Fruit fly (Drosophila melanogaster) whole organism, embryonic: ENCODE measurements around the gene CG7914.

Source experiments
- Adf1 ChIP-seq: fragments of 200-800 bp; sonication (Bioruptor generic); IDR thresholded peaks from 2 replicates; pipeline ENCODE4 v1.3.6; 2022; ENCODE audit warnings: missing biosample characterization, missing genetic modification characterization
- Atf6 ChIP-seq: fragments of 200-800 bp; sonication (Bioruptor generic); IDR thresholded peaks from 2 replicates; pipeline ENCODE4 v1.3.6; 2022; ENCODE audit warnings: missing biosample characterization, missing genetic modification characterization
- Blimp-1 ChIP-seq: fragments of 200-800 bp; sonication (Bioruptor generic); optimal IDR thresholded peaks from 3 replicates; lab custom pipeline; 2018; ENCODE audit warnings: missing biosample characterization, missing genetic modification characterization, mild to moderate bottlenecking, moderate library complexity, missing genetic modification reagents
- CG10321 ChIP-seq: fragments of 200-800 bp; sonication (Bioruptor generic); IDR thresholded peaks from 2 replicates; pipeline ENCODE4 v1.3.6; 2022; ENCODE audit warnings: missing biosample characterization, missing genetic modification characterization
- CG11398 ChIP-seq: fragments of 200-800 bp; sonication (Bioruptor generic); optimal IDR thresholded peaks from 2 replicates; lab custom pipeline; 2016; ENCODE audit warnings: missing biosample characterization, missing genetic modification characterization
- CG11695 ChIP-seq: fragments of 200-800 bp; sonication (Bioruptor generic); IDR thresholded peaks from 3 replicates; pipeline ENCODE4 v1.3.6; 2022; ENCODE audit warnings: missing biosample characterization, missing genetic modification characterization
- CG12769 ChIP-seq: fragments of 200-800 bp; sonication (Bioruptor generic); optimal IDR thresholded peaks from 2 replicates; lab custom pipeline; 2019; ENCODE audit warnings: missing biosample characterization, mild to moderate bottlenecking, missing genetic modification characterization, moderate library complexity
- CG13894 ChIP-seq: fragments of 200-800 bp; sonication (Bioruptor generic); optimal IDR thresholded peaks from 3 replicates; lab custom pipeline; 2018; ENCODE audit warnings: missing biosample characterization, mild to moderate bottlenecking, missing genetic modification characterization, moderate library complexity
- CG14050 ChIP-seq: fragments of 200-800 bp; sonication (Bioruptor generic); IDR thresholded peaks from 3 replicates; pipeline ENCODE4 v1.3.6; 2022; ENCODE audit warnings: missing biosample characterization, missing genetic modification characterization
- CG17802 ChIP-seq: fragments of 200-800 bp; sonication (Bioruptor generic); optimal IDR thresholded peaks from 2 replicates; lab custom pipeline; 2018; ENCODE audit warnings: missing biosample characterization, mild to moderate bottlenecking, missing genetic modification characterization, moderate library complexity
- CG30403 ChIP-seq: fragments of 200-800 bp; sonication (Bioruptor generic); optimal IDR thresholded peaks from 3 replicates; lab custom pipeline; 2016; ENCODE audit warnings: missing biosample characterization, missing genetic modification characterization
- CG3281 ChIP-seq: fragments of 200-800 bp; sonication (Bioruptor generic); optimal IDR thresholded peaks from 3 replicates; lab custom pipeline; 2017; ENCODE audit warnings: missing biosample characterization, mild to moderate bottlenecking, missing genetic modification characterization
- CG6175 ChIP-seq: fragments of 200-800 bp; sonication (Bioruptor generic); IDR thresholded peaks from 3 replicates; pipeline ENCODE4 v1.3.6; 2022; ENCODE audit warnings: missing biosample characterization, missing genetic modification characterization
- CG6254 ChIP-seq: fragments of 200-800 bp; sonication (Bioruptor generic); optimal IDR thresholded peaks from 3 replicates; lab custom pipeline; 2017; ENCODE audit warnings: mild to moderate bottlenecking, missing biosample characterization, missing genetic modification reagents, missing genetic modification characterization
- CG6654 ChIP-seq: fragments of 200-800 bp; sonication (Bioruptor generic); optimal IDR thresholded peaks from 2 replicates; lab custom pipeline; 2017; ENCODE audit warnings: missing biosample characterization, mild to moderate bottlenecking, missing genetic modification characterization
- CG8359 ChIP-seq: fragments of 200-800 bp; sonication (Bioruptor generic); optimal IDR thresholded peaks from 2 replicates; lab custom pipeline; 2017; ENCODE audit warnings: missing biosample characterization, mild to moderate bottlenecking, missing genetic modification characterization, borderline replicate concordance
- CG9817 ChIP-seq: fragments of 200-800 bp; sonication (Bioruptor generic); optimal IDR thresholded peaks from 2 replicates; lab custom pipeline; 2018; ENCODE audit warnings: missing biosample characterization, mild to moderate bottlenecking, missing genetic modification characterization, moderate library complexity
- Camta ChIP-seq: fragments of 200-800 bp; sonication (Bioruptor generic); optimal IDR thresholded peaks from 2 replicates; lab custom pipeline; 2016; ENCODE audit warnings: missing biosample characterization, missing genetic modification characterization
- Drgx ChIP-seq: fragments of 200-800 bp; sonication (Bioruptor generic); IDR thresholded peaks from 2 replicates; pipeline ENCODE4 v1.3.6; 2022; ENCODE audit warnings: missing biosample characterization, missing genetic modification characterization
- Gug ChIP-seq: fragments of 200-800 bp; sonication (Bioruptor generic); IDR thresholded peaks from 4 replicates; pipeline ENCODE4 v1.3.6; 2022; ENCODE audit warnings: missing biosample characterization, missing genetic modification characterization
- Hr51 ChIP-seq, 2 experiments: fragments of 200-800 bp; sonication (Bioruptor generic); optimal IDR thresholded peaks; 2 replicates in 1 of 2; 3 replicates in 1 of 2; lab custom pipeline; 2016 to 2018; ENCODE audit warnings: missing biosample characterization in 2 of 2, missing genetic modification characterization in 2 of 2, mild to moderate bottlenecking in 1 of 2, moderate library complexity in 1 of 2
- Hr78 ChIP-seq, 2 experiments: fragments of 200-800 bp in 1 of 2; fragments of >200 bp in 1 of 2; sonication (Bioruptor generic) in 1 of 2; optimal IDR thresholded peaks; 2 replicates each; lab custom pipeline; 2017 to 2019; ENCODE audit warnings: missing biosample characterization in 2 of 2, missing genetic modification characterization in 2 of 2, mild to moderate bottlenecking in 1 of 2, moderate library complexity in 1 of 2
- NC2β ChIP-seq: fragments of 200-800 bp; sonication (Bioruptor generic); optimal IDR thresholded peaks from 2 replicates; lab custom pipeline; 2016; ENCODE audit warnings: missing biosample characterization, missing genetic modification characterization
- Nf-YC ChIP-seq: fragments of 200-800 bp; optimal IDR thresholded peaks from 3 replicates; lab custom pipeline; 2019; ENCODE audit warnings: missing biosample characterization, mild to moderate bottlenecking, missing genetic modification characterization, moderate library complexity
- Sox100B ChIP-seq: fragments of 200-800 bp; sonication (Bioruptor generic); optimal IDR thresholded peaks from 3 replicates; lab custom pipeline; 2018; ENCODE audit warnings: missing biosample characterization, mild to moderate bottlenecking, missing genetic modification characterization
- Ssrp ChIP-seq: fragments of 200-800 bp; sonication (Bioruptor generic); optimal IDR thresholded peaks from 2 replicates; lab custom pipeline; 2018; ENCODE audit warnings: missing biosample characterization, mild to moderate bottlenecking, missing genetic modification characterization, moderate library complexity
- al ChIP-seq: fragments of 200-800 bp; sonication (Bioruptor generic); IDR thresholded peaks from 2 replicates; pipeline ENCODE4 v1.3.6; 2022; ENCODE audit warnings: missing biosample characterization, missing genetic modification characterization
- cg ChIP-seq: fragments of 200-800 bp; sonication (Bioruptor generic); optimal IDR thresholded peaks from 3 replicates; lab custom pipeline; 2019; ENCODE audit warnings: missing biosample characterization, mild to moderate bottlenecking, missing genetic modification characterization, moderate library complexity
- chinmo ChIP-seq: fragments of 200-800 bp; sonication (Bioruptor generic); IDR thresholded peaks from 4 replicates; pipeline ENCODE4 v1.3.6; 2022; ENCODE audit warnings: missing biosample characterization, missing genetic modification characterization; ENCODE audit not compliant: partially characterized antibody
- corto ChIP-seq: fragments of 200-800 bp; sonication (Bioruptor generic); optimal IDR thresholded peaks from 2 replicates; lab custom pipeline; 2016; ENCODE audit warnings: missing biosample characterization, mild to moderate bottlenecking, missing genetic modification characterization, moderate library complexity
- crol ChIP-seq: fragments of 200-800 bp; sonication (Bioruptor generic); IDR thresholded peaks from 2 replicates; pipeline ENCODE4 v1.3.6; 2022; ENCODE audit warnings: missing biosample characterization, missing genetic modification characterization
- emc ChIP-seq: fragments of 200-800 bp; sonication (Bioruptor generic); optimal IDR thresholded peaks from 2 replicates; lab custom pipeline; 2016; ENCODE audit warnings: missing biosample characterization, missing genetic modification characterization
- esg ChIP-seq: fragments of 200-800 bp; sonication (Bioruptor generic); conservative IDR thresholded peaks from 2 replicates; pipeline ENCODE4 v1.3.6; 2022; ENCODE audit warnings: missing biosample characterization, missing genetic modification characterization
- grau ChIP-seq: fragments of 200-800 bp; optimal IDR thresholded peaks from 3 replicates; lab custom pipeline; 2019; ENCODE audit warnings: missing biosample characterization, mild to moderate bottlenecking, missing genetic modification characterization, moderate library complexity
- gsb-n ChIP-seq: fragments of 200-800 bp; sonication (Bioruptor generic); optimal IDR thresholded peaks from 3 replicates; lab custom pipeline; 2018; ENCODE audit warnings: missing biosample characterization, mild to moderate bottlenecking, missing genetic modification characterization
- lab ChIP-seq: fragments of 200-800 bp; sonication (Bioruptor generic); optimal IDR thresholded peaks from 3 replicates; lab custom pipeline; 2017; ENCODE audit warnings: missing biosample characterization, missing genetic modification characterization, mild to moderate bottlenecking, moderate library complexity, missing genetic modification reagents
- onecut ChIP-seq: fragments of 200-800 bp; sonication (Bioruptor generic); IDR thresholded peaks from 2 replicates; pipeline ENCODE4 v1.3.6; 2022; ENCODE audit warnings: missing biosample characterization, missing genetic modification characterization
- p53 ChIP-seq: fragments of 200-800 bp; sonication (Bioruptor generic); optimal IDR thresholded peaks from 2 replicates; lab custom pipeline; 2016; ENCODE audit warnings: missing biosample characterization, missing genetic modification characterization
- scrt ChIP-seq: fragments of 200-800 bp; sonication (Bioruptor generic); optimal IDR thresholded peaks from 2 replicates; lab custom pipeline; 2018; ENCODE audit warnings: missing biosample characterization, mild to moderate bottlenecking, missing genetic modification characterization, moderate library complexity
- sd ChIP-seq: fragments of 200-800 bp; sonication (Bioruptor generic); optimal IDR thresholded peaks from 3 replicates; lab custom pipeline; 2018; ENCODE audit warnings: missing biosample characterization, mild to moderate bottlenecking, missing genetic modification characterization, moderate library complexity
- slbo ChIP-seq: fragments of 200-800 bp; sonication (Bioruptor generic); IDR thresholded peaks from 2 replicates; pipeline ENCODE4 v1.3.6; 2022; ENCODE audit warnings: missing biosample characterization, missing genetic modification characterization
- slp2 ChIP-seq: fragments of 200-800 bp; sonication (Bioruptor generic); optimal IDR thresholded peaks from 2 replicates; lab custom pipeline; 2016; ENCODE audit warnings: missing biosample characterization, missing genetic modification characterization
- so ChIP-seq: fragments of 200-800 bp; sonication (Bioruptor generic); IDR thresholded peaks from 3 replicates; pipeline ENCODE4 v1.3.6; 2022; ENCODE audit warnings: missing biosample characterization, missing genetic modification characterization
- wor ChIP-seq: fragments of 200-800 bp; sonication (Bioruptor generic); IDR thresholded peaks from 2 replicates; pipeline ENCODE4 v1.3.6; 2022; ENCODE audit warnings: missing biosample characterization, missing genetic modification characterization

CG7914 gene

dm6 chrX:19172955-19173354 is 20.3 kb downstream of the CG7914 start (continued):
- no peak for TF ChIP-seq CG13894 (tag; lab: Kevin White, UChicago)
- TF ChIP-seq CG11398 (GFP tag; lab: Kevin White, UChicago), result no peak
- peak; percentile 12 for TF ChIP-seq CG30403 (GFP tag; lab: Kevin White, UChicago)
- TF ChIP-seq Nf-YC (tag; lab: Kevin White, UChicago), result no peak
- TF ChIP-seq emc (GFP tag; lab: Kevin White, UChicago), result no peak
- no peak for TF ChIP-seq Ssrp (tag; lab: Kevin White, UChicago)
- no peak for TF ChIP-seq scrt (GFP tag; lab: Kevin White, UChicago)
- TF ChIP-seq Drgx (GFP tag; lab: Robert Waterston, UW), result peak; percentile 61
- TF ChIP-seq CG6175 (GFP tag; lab: Robert Waterston, UW), result no peak
- TF ChIP-seq corto (GFP tag; lab: Kevin White, UChicago), result no peak
- TF ChIP-seq Gug, result no peak
- 0 out of 2 replicates have a peak, but pooled peaks have one; percentile 8 for TF ChIP-seq Adf1 (GFP tag; lab: Robert Waterston, UW)
- no peak for TF ChIP-seq CG14050 (GFP tag; lab: Robert Waterston, UW)
- TF ChIP-seq CG17802 (tag; lab: Kevin White, UChicago), result no peak
- TF ChIP-seq CG9817 (tag; lab: Kevin White, UChicago), result no peak
- TF ChIP-seq gsb-n (tag; lab: Kevin White, UChicago), result no peak
- peak; percentile 39 for TF ChIP-seq slbo (GFP tag; lab: Robert Waterston, UW)
- no peak for TF ChIP-seq p53 (GFP tag; lab: Kevin White, UChicago)
- TF ChIP-seq NC2β, result no peak
- TF ChIP-seq CG11695, result no peak
- TF ChIP-seq esg (GFP tag; lab: Robert Waterston, UW), result no peak
- TF ChIP-seq grau (tag; lab: Kevin White, UChicago), result peak; percentile 15
- TF ChIP-seq CG10321 (GFP tag; lab: Robert Waterston, UW), result no peak
- no peak for TF ChIP-seq CG6654 (GFP tag; lab: Kevin White, UChicago)
- TF ChIP-seq cg (GFP tag; lab: Kevin White, UChicago), result no peak
- no peak for TF ChIP-seq slp2 (GFP tag; lab: Kevin White, UChicago)
- TF ChIP-seq Camta (GFP tag; lab: Kevin White, UChicago), result no peak
- TF ChIP-seq lab, result peak; percentile 11
- TF ChIP-seq Atf6, result no peak
- peak in 1 of 2 experiments; percentile 46 for TF ChIP-seq Hr51 (GFP tag; optimal IDR thresholded peaks at IDR 0.05; lab: Kevin White, UChicago)
- TF ChIP-seq CG6254 (GFP tag; lab: Kevin White, UChicago), result no peak
- TF ChIP-seq wor (GFP tag; lab: Robert Waterston, UW), result no peak
- 0 out of 3 replicates have a peak, but pooled peaks have one; percentile 26 for TF ChIP-seq so (GFP tag; lab: Robert Waterston, UW)
- TF ChIP-seq, all 482 proteins: peak for 53

dm6 chrX:19171926-19172325 is 21.3 kb downstream of the CG7914 start:
- TF ChIP-seq Blimp-1 (GFP tag; lab: Kevin White, UChicago) (no peak), CG12769 (tag; lab: Kevin White, UChicago) (peak; percentile 19), sd (peak; percentile 71), crol (peak; percentile 62), Sox100B (GFP tag; lab: Kevin White, UChicago) (no peak), Hr78 (GFP tag; optimal IDR thresholded peaks at IDR 0.05; lab: Kevin White, UChicago) (peak in 1 of 2 experiments; percentile 37), CG8359 (GFP tag; lab: Kevin White, UChicago) (peak; percentile 17), chinmo (GFP tag; lab: Robert Waterston, UW) (peak; percentile 83), onecut (no peak), al (GFP tag; lab: Robert Waterston, UW) (no peak), CG3281 (GFP tag; lab: Kevin White, UChicago) (no peak)
